Worm (Caenorhabditis elegans): Measurements from ENCODE around the gene chca-1.
A peak's percentile ranks its signal among the peaks of the same experiment; 100 is the strongest.

chca-1 gene

ce11 chrIV:9669969-9670368 lies 18.8 kb downstream of the chca-1 start (continued):
- TF ChIP-seq elt-1 (tag; optimal IDR thresholded peaks at IDR 0.05): peak; percentile 70
- peak; percentile 37 for TF ChIP-seq ceh-28 (tag; optimal IDR thresholded peaks at IDR 0.05)
- TF ChIP-seq ama-1 (optimal IDR thresholded peaks at IDR 0.05): peak; percentile 39
- no peak for TF ChIP-seq tbx-2 (tag; optimal IDR thresholded peaks at IDR 0.05)
- no peak for TF ChIP-seq zag-1 (tag; optimal IDR thresholded peaks at IDR 0.05)
- TF ChIP-seq nhr-67 (tag; optimal IDR thresholded peaks at IDR 0.05): no peak
- no peak for TF ChIP-seq pha-4 (tag; optimal IDR thresholded peaks at IDR 0.05)
- TF ChIP-seq elt-3 (tag; optimal IDR thresholded peaks at IDR 0.05): no peak

DNA sequence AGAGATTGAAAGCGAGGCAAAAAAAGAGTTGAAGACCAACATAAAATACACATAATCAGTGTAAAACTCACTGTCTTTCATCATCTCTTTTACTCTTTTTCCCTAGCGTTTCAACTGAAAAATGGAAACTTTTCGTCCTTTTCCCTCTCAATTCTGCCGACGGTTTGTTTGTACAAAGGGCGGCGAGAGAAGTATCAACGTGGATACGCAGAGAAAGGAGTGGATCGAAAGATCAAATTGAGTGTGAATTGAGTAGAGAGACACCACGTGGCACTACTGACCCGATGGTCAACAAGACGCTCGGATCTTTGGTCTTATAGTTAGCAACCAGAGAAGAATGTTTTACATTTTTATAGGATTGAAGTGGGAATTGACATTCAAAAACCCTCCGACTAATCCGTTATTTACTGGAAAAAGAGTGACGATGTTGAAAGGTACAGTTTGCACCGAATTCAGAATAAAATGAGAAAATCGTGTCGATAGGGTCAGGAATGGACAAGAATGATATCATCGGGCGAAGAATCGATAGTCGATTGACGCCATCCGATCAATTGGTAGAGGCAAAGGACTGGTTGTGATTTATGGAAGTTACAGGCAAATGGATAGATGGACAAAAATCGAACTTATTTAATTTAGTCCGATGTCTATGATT lies 19.9 kb downstream of the chca-1 start:
- TF ChIP-seq nhr-67 (tag; optimal IDR thresholded peaks at IDR 0.05) (no peak), mml-1 (tag; optimal IDR thresholded peaks at IDR 0.05) (no peak), nhr-12 (tag; optimal IDR thresholded peaks at IDR 0.05) (no peak), sea-2 (GFP tag; optimal IDR thresholded peaks at IDR 0.05) (no peak), ZK546.5 (tag; optimal IDR thresholded peaks at IDR 0.05) (no peak), nhr-77 (tag; optimal IDR thresholded peaks at IDR 0.05) (no peak), nhr-43 (tag; optimal IDR thresholded peaks at IDR 0.05; ENCODE audit: poor library complexity, severe bottlenecking) (peak; percentile 11), eor-1 (tag; optimal IDR thresholded peaks at IDR 0.05) (no peak), nhr-23 (tag; optimal IDR thresholded peaks at IDR 0.05) (no peak), fkh-2 (tag; optimal IDR thresholded peaks at IDR 0.05) (no peak), egl-5 (tag; optimal IDR thresholded peaks at IDR 0.05) (no peak), fos-1 (tag; optimal IDR thresholded peaks at IDR 0.05) (no peak), tbx-2 (tag; optimal IDR thresholded peaks at IDR 0.05) (no peak), elt-2 (tag; optimal IDR thresholded peaks at IDR 0.05) (peak; percentile 73), skn-1 (tag; optimal IDR thresholded peaks at IDR 0.05) (no peak), nhr-25 (tag; optimal IDR thresholded peaks at IDR 0.05) (peak; percentile 34), zag-1 (tag; optimal IDR thresholded peaks at IDR 0.05) (no peak), nfya-1 (tag; optimal IDR thresholded peaks at IDR 0.05; ENCODE audit: insufficient read depth) (peak; percentile 43), mdl-1 (tag; optimal IDR thresholded peaks at IDR 0.05) (peak; percentile 56), elt-3 (tag; optimal IDR thresholded peaks at IDR 0.05) (no peak), lin-39 (tag; optimal IDR thresholded peaks at IDR 0.05) (no peak), unc-62 (GFP tag; optimal IDR thresholded peaks at IDR 0.05) (no peak), ceh-28 (tag; optimal IDR thresholded peaks at IDR 0.05) (no peak), elt-1 (tag; optimal IDR thresholded peaks at IDR 0.05) (no peak), daf-12 (tag; optimal IDR thresholded peaks at IDR 0.05) (no peak), fkh-10 (GFP tag; optimal IDR thresholded peaks at IDR 0.05) (no peak), hmg-11 (tag; optimal IDR thresholded peaks at IDR 0.05) (no peak), nhr-237 (tag; optimal IDR thresholded peaks at IDR 0.05) (no peak), ztf-11 (tag; optimal IDR thresholded peaks at IDR 0.05) (no peak), lin-15B (tag; optimal IDR thresholded peaks at IDR 0.05) (no peak), snpc-4 (tag; optimal IDR thresholded peaks at IDR 0.05) (no peak), unc-39 (tag; optimal IDR thresholded peaks at IDR 0.05) (no peak), ceh-82 (tag; optimal IDR thresholded peaks at IDR 0.05) (no peak), lsy-12 (tag; optimal IDR thresholded peaks at IDR 0.05) (no peak), egl-27 (tag; optimal IDR thresholded peaks at IDR 0.05) (no peak), jun-1 (tag; optimal IDR thresholded peaks at IDR 0.05) (peak; percentile 62), aly-2 (tag; optimal IDR thresholded peaks at IDR 0.05) (no peak), pha-4 (tag; optimal IDR thresholded peaks at IDR 0.05) (peak; percentile 97), ztf-4 (tag; optimal IDR thresholded peaks at IDR 0.05) (peak; percentile 34), nhr-28 (tag; optimal IDR thresholded peaks at IDR 0.05) (no peak), ceh-16 (tag; optimal IDR thresholded peaks at IDR 0.05) (no peak), ama-1 (optimal IDR thresholded peaks at IDR 0.05) (peak; percentile 41), R02D3.7 (tag; optimal IDR thresholded peaks at IDR 0.05) (no peak), ceh-9 (tag; optimal IDR thresholded peaks at IDR 0.05) (no peak), pqm-1 (tag; optimal IDR thresholded peaks at IDR 0.05) (peak; percentile 76), nhr-76 (tag; optimal IDR thresholded peaks at IDR 0.05) (no peak), nhr-11 (tag; optimal IDR thresholded peaks at IDR 0.05) (no peak)
